Worm (Caenorhabditis elegans) whole organism, midembryonic: ENCODE results near the gene Y47D7A.7.

Experiments
- cog-1 ChIP-seq: sonication (generic microtip); optimal IDR thresholded peaks from 2 replicates; lab custom pipeline; 2016; ENCODE audit warnings: missing genetic modification characterization, missing compliant biosample characterization
- flt-1 ChIP-seq: fragments of 200-800 bp; sonication (Bioruptor generic); IDR thresholded peaks from 2 replicates; pipeline ENCODE4 v1.3.6; 2022; ENCODE audit warnings: missing genetic modification characterization, missing compliant biosample characterization
- klf-2 ChIP-seq: fragments of 200-800 bp; sonication (Bioruptor generic); conservative IDR thresholded peaks from 2 replicates; pipeline ENCODE4 v1.3.6; 2022; ENCODE audit warnings: missing genetic modification reagents, missing genetic modification characterization, missing compliant biosample characterization
- med-1 ChIP-seq: sonication (generic microtip); optimal IDR thresholded peaks from 2 replicates; lab custom pipeline; 2017; ENCODE audit warnings: missing genetic modification characterization, mild to moderate bottlenecking, missing compliant biosample characterization, antibody characterized with exemption, missing genetic modification reagents; ENCODE audit not compliant: insufficient read depth
- ref-1 ChIP-seq: fragments of 200-800 bp; sonication (Bioruptor generic); conservative IDR thresholded peaks from 2 replicates; pipeline ENCODE4 v1.3.6; 2022; ENCODE audit warnings: missing genetic modification reagents, missing genetic modification characterization, missing compliant biosample characterization

DNA sequence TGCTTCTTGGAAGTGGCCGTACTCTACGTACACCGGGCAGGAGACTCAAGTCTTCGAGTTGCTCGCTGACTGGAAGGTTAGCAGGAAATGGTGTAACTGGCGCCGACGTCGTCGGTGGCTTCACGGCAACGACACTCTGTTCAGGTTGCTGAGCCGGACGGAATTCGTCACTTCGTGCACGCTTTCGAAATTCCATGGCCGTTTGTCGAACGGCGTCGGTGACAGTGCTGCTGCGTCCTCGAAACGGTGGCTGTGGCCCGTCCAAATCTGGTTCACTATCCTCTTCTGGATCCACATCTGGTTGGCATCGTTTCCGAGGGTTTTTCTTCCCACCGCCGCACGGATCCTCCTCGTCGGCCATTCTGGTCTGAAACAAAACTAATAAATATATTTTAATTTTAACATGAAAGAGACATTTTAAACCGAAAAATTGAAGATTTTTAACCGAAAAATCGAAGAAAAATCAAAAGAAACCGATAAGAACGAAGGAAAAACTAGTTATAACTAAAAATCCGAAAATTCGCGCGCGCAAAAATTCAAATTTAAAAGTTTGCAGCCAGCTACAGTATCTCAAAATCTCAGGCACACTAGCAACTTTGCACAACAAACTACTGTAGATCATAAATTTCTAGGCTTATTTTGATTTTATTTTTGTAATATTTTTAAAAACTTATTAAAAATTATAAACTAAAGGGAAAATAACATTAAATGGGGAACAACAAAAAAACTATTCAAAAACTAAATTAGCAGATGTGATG, 43.7 kb downstream of the Y47D7A.7 start, which contains the start of gene F32D1.7:
- TF ChIP-seq klf-2 (GFP tag; lab: Robert Waterston, UW) = no peak
- no peak for TF ChIP-seq cog-1 (tag; lab: Kevin White, UChicago)
- TF ChIP-seq ref-1 (GFP tag; lab: Robert Waterston, UW) = no peak
- TF ChIP-seq med-1 (GFP tag; lab: Kevin White, UChicago) = no peak
- no peak for TF ChIP-seq flt-1 (GFP tag; lab: Robert Waterston, UW)
